Worm (Caenorhabditis elegans): ENCODE data around the gene F35A5.5.

DNA sequence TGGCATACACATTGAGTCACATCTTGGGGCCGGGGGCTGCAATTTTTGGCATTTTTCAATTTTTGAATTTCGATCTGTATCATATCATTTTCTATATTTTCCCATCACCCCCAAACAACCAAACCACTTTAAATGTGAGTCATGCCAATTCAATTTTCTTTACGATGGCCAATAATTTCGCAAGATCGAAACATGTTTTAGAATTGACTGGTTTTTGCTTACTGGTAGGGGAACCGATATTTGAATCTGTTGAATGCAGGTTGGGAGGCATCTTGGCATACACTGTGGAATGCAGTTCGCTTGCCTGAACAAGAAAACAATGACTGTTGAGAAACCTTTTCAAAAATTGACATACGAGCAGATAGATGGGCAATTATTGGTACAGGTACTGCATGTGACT is 4.4 kb downstream of the F35A5.5 start:
- TF ChIP-seq nhr-237 (tag; optimal IDR thresholded peaks at IDR 0.05) (no peak), lin-13 (GFP tag; optimal IDR thresholded peaks at IDR 0.05) (no peak), tbx-2 (tag; optimal IDR thresholded peaks at IDR 0.05) (no peak), pag-3 (tag; optimal IDR thresholded peaks at IDR 0.05; ENCODE audit: borderline replicate concordance, insufficient read depth) (no peak), unc-130 (tag; optimal IDR thresholded peaks at IDR 0.05) (no peak), skn-1 (tag; optimal IDR thresholded peaks at IDR 0.05) (no peak), C16A3.4 (tag; optimal IDR thresholded peaks at IDR 0.05) (no peak), ztf-11 (tag; optimal IDR thresholded peaks at IDR 0.05) (no peak), unc-62 (GFP tag; optimal IDR thresholded peaks at IDR 0.05) (no peak), mab-9 (GFP tag; IDR thresholded peaks at IDR 0.05) (no peak), lin-39 (tag; optimal IDR thresholded peaks at IDR 0.05) (no peak), unc-30 (tag; optimal IDR thresholded peaks at IDR 0.05) (no peak), ama-1 (optimal IDR thresholded peaks at IDR 0.05) (no peak), irx-1 (tag; optimal IDR thresholded peaks at IDR 0.05) (no peak)

Data from whole organism, L1 larva.